Worm (Caenorhabditis elegans): ENCODE results near the gene F14D7.8.

F14D7.8 gene

DNA sequence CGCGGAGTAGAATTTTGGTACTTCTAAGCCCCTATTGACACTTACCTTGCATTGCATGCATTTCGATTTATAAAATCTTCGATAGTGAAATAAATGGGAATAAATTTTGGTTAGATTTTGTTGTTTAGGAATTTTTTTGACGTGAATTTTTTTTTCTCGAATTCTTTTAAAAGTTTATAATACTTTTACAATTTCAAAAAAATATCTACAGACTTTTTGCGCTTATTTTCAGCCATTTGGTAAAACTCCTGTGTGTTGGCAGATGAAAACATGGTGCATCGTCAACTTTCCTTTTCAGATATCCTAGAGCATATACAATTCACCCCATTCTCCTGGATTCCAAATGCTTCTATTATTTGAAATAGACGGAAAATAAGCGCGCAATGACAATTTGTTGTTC is 22.0 kb downstream of the F14D7.8 start, which contains the start of gene F14D7.18:
Gene F14D7.18, minus strand, starts transcription at position 101 of the 400 bp plus-strand sequence.
- TF ChIP-seq ceh-34 (tag; optimal IDR thresholded peaks at IDR 0.05): no peak

DNA sequence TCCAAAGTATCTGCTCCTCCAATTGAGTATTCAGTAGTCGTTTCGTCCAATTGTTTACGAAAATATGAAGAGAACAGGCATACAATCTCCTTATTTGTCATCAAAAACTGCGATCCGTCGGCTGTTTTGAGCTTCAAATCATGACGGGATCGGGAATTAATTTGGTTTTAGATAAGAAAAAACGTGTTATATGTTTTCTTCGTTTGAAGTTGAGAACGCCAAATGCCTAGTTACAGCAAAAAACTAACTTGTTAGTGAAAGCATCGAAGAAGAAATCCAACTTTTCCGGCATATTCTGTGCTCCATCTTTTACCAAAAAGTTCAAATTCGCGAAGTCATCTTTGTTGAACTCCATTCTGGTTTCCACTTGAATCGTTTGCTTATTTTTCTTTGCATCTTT is 23.2 kb downstream of the F14D7.8 start, which contains the start of gene F14D7.1:
Gene F14D7.1, minus strand, starts transcription at position 101 of the 400 bp plus-strand sequence.
- TF ChIP-seq mec-3 (tag; optimal IDR thresholded peaks at IDR 0.05; ENCODE audit: borderline replicate concordance): no peak
- no peak for TF ChIP-seq eyg-1 (tag; optimal IDR thresholded peaks at IDR 0.05)
- TF ChIP-seq nfya-1 (tag; optimal IDR thresholded peaks at IDR 0.05): no peak
- no peak for TF ChIP-seq unc-86 (tag; optimal IDR thresholded peaks at IDR 0.05)
- no peak for TF ChIP-seq nhr-11 (tag; optimal IDR thresholded peaks at IDR 0.05)

- TF ChIP-seq hlh-30 (tag; optimal IDR thresholded peaks at IDR 0.05; ENCODE audit: insufficient read depth) (no peak), hlh-8 (tag; optimal IDR thresholded peaks at IDR 0.05) (no peak), ceh-31 (tag; optimal IDR thresholded peaks at IDR 0.05) (no peak), fkh-10 (GFP tag; optimal IDR thresholded peaks at IDR 0.05) (no peak), sdc-2 (tag; optimal IDR thresholded peaks at IDR 0.05) (no peak), madf-2 (tag; optimal IDR thresholded peaks at IDR 0.05) (no peak), tbx-7 (tag; optimal IDR thresholded peaks at IDR 0.05) (no peak), pqm-1 (tag; optimal IDR thresholded peaks at IDR 0.05) (no peak), T23F11.4 (GFP tag; optimal IDR thresholded peaks at IDR 0.05) (no peak), tbx-2 (tag; optimal IDR thresholded peaks at IDR 0.05) (no peak), ceh-18 (tag; optimal IDR thresholded peaks at IDR 0.05) (no peak), pha-2 (tag; optimal IDR thresholded peaks at IDR 0.05) (no peak), elt-4 (tag; optimal IDR thresholded peaks at IDR 0.05) (no peak), ceh-22 (tag; optimal IDR thresholded peaks at IDR 0.05) (no peak), lin-11 (tag; optimal IDR thresholded peaks at IDR 0.05) (no peak)
These were observed 26.8 kb downstream of the F14D7.8 start, which contains the start of gene F40G12.11 for ce11 chrV:14285803-14286202. Gene F40G12.11 (plus strand): TSS chrV:14286171.

DNA sequence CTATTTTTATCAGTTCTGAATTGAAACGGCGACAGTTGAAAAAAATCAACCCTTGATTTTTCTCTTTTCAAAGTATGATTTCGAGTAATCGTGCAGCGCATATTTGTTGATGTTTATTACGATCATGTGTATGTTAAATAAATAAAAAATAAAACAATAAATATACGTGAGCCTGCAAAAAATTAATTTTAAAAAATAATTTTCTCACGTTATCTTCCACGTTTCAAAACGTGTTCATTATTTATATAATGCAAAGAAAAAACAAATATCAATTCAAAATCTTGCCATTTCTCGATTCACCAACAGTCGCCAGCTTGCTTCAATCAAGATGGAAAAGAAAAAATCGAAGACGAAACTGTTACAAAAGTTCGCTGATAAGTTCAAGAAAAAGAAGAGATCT is 29.4 kb downstream of the F14D7.8 start, which contains the start of gene F40G12.10:
Gene F40G12.10, plus strand, starts transcription at position 301 of the 400 bp plus-strand sequence.
- TF ChIP-seq ceh-45 (GFP tag; IDR thresholded peaks at IDR 0.05) (no peak), unc-86 (tag; optimal IDR thresholded peaks at IDR 0.05) (no peak), madf-2 (tag; optimal IDR thresholded peaks at IDR 0.05) (no peak), ceh-24 (tag; optimal IDR thresholded peaks at IDR 0.05) (no peak), ama-1 (optimal IDR thresholded peaks at IDR 0.05) (no peak), tbx-2 (tag; optimal IDR thresholded peaks at IDR 0.05) (no peak), che-1 (tag; optimal IDR thresholded peaks at IDR 0.05) (no peak), tbx-7 (tag; optimal IDR thresholded peaks at IDR 0.05) (no peak), T23F11.4 (GFP tag; optimal IDR thresholded peaks at IDR 0.05) (no peak), ceh-30 (tag; optimal IDR thresholded peaks at IDR 0.05) (no peak), ceh-48 (tag; optimal IDR thresholded peaks at IDR 0.05) (no peak), pax-1 (tag; optimal IDR thresholded peaks at IDR 0.05) (no peak), C08G9.2 (tag; optimal IDR thresholded peaks at IDR 0.05) (no peak), lim-6 (tag; optimal IDR thresholded peaks at IDR 0.05) (no peak), ahr-1 (tag; optimal IDR thresholded peaks at IDR 0.05) (no peak), sdc-2 (tag; optimal IDR thresholded peaks at IDR 0.05) (no peak), C38D4.7 (GFP tag; optimal IDR thresholded peaks at IDR 0.05) (no peak), odd-2 (tag; optimal IDR thresholded peaks at IDR 0.05) (no peak), pha-2 (tag; optimal IDR thresholded peaks at IDR 0.05) (no peak)

DNA sequence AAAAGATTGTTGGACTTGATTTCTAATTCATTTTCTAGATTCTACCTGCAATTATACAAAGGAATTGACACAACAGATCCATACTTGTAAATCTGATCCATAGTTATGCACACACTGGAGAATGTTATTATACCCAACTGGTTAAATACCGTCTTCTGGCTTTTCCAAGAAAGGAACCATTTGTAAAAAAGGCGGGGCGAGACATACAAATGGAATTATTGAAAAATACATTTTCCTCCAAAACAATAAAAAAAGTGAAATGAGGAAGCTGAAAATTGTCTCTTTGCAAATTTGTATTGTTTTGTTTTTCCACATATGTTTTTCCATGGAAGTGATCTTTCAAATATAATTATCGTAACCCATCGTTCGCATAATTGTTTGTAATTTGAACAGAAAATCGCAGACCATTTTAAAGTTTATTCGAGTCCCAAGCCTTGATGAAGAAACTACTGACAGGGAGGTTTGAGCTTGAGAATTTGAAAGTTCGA is 30.3 kb downstream of the F14D7.8 start, which contains the start of the genes srt-74 and F40G12.9:
Gene srt-74, minus strand, starts transcription at position 101 of the 488 bp plus-strand sequence.
Gene F40G12.9, plus strand, starts transcription at position 438 of the 488 bp plus-strand sequence.
- TF ChIP-seq rnt-1 (tag; optimal IDR thresholded peaks at IDR 0.05) (no peak), fkh-6 (tag; optimal IDR thresholded peaks at IDR 0.05) (no peak), nfya-1 (tag; optimal IDR thresholded peaks at IDR 0.05) (no peak), Y22D7AL.16 (tag; optimal IDR thresholded peaks at IDR 0.05) (no peak), C08G9.2 (tag; optimal IDR thresholded peaks at IDR 0.05) (no peak), ceh-19 (GFP tag; optimal IDR thresholded peaks at IDR 0.05) (no peak), ceh-6 (GFP tag; optimal IDR thresholded peaks at IDR 0.05) (no peak), T23F11.4 (GFP tag; optimal IDR thresholded peaks at IDR 0.05) (no peak), ceh-18 (tag; optimal IDR thresholded peaks at IDR 0.05) (no peak)
